Fruit fly (Drosophila melanogaster) whole organism, embryonic: ENCODE results near the gene CG42876.

Source experiments
- CG10366 ChIP-seq: fragments of 200-800 bp; sonication (Bioruptor generic); IDR thresholded peaks from 2 replicates; pipeline ENCODE4 v1.3.6; 2022; ENCODE audit warnings: missing biosample characterization, missing genetic modification characterization
- CG10462 ChIP-seq: fragments of 200-800 bp; sonication (Bioruptor generic); optimal IDR thresholded peaks from 2 replicates; lab custom pipeline; 2016; ENCODE audit warnings: missing biosample characterization, missing genetic modification characterization
- CG11504 ChIP-seq: fragments of 200-800 bp; sonication (Bioruptor generic); optimal IDR thresholded peaks from 3 replicates; lab custom pipeline; 2019; ENCODE audit warnings: missing biosample characterization, mild to moderate bottlenecking, missing genetic modification characterization, moderate library complexity
- CG15269 ChIP-seq: fragments of 200-800 bp; sonication (Bioruptor generic); optimal IDR thresholded peaks from 2 replicates; lab custom pipeline; 2018; ENCODE audit warnings: missing biosample characterization, mild to moderate bottlenecking, missing genetic modification characterization, moderate library complexity
- CG1602 ChIP-seq: fragments of 200-800 bp; sonication (Bioruptor generic); optimal IDR thresholded peaks from 3 replicates; lab custom pipeline; 2016; ENCODE audit warnings: missing biosample characterization, missing genetic modification characterization
- CG17359 ChIP-seq: fragments of 200-800 bp; sonication (Bioruptor generic); optimal IDR thresholded peaks from 3 replicates; lab custom pipeline; 2018; ENCODE audit warnings: missing biosample characterization, mild to moderate bottlenecking, missing genetic modification characterization, moderate library complexity
- CG17802 ChIP-seq: fragments of 200-800 bp; sonication (Bioruptor generic); optimal IDR thresholded peaks from 2 replicates; lab custom pipeline; 2018; ENCODE audit warnings: missing biosample characterization, mild to moderate bottlenecking, missing genetic modification characterization, moderate library complexity
- CG1792 ChIP-seq: fragments of 200-800 bp; sonication (Bioruptor generic); optimal IDR thresholded peaks from 2 replicates; lab custom pipeline; 2016; ENCODE audit warnings: missing biosample characterization, missing genetic modification characterization
- CG18476 ChIP-seq: fragments of 200-800 bp; sonication (Bioruptor generic); optimal IDR thresholded peaks from 2 replicates; lab custom pipeline; 2016; ENCODE audit warnings: missing biosample characterization, mild to moderate bottlenecking, missing genetic modification characterization
- CG18599 ChIP-seq: fragments of 200-800 bp; sonication (Bioruptor generic); optimal IDR thresholded peaks from 3 replicates; lab custom pipeline; 2017; ENCODE audit warnings: missing biosample characterization, missing genetic modification characterization, mild to moderate bottlenecking, moderate library complexity, missing genetic modification reagents
- CG3163 ChIP-seq: fragments of 200-800 bp; sonication (Bioruptor generic); optimal IDR thresholded peaks from 3 replicates; lab custom pipeline; 2016; ENCODE audit warnings: missing biosample characterization, missing genetic modification characterization
- CG32772 ChIP-seq: fragments of 200-800 bp; sonication (Bioruptor generic); IDR thresholded peaks from 2 replicates; pipeline ENCODE4 v1.3.6; 2022; ENCODE audit warnings: missing biosample characterization, missing genetic modification characterization
- CG6654 ChIP-seq: fragments of 200-800 bp; sonication (Bioruptor generic); optimal IDR thresholded peaks from 2 replicates; lab custom pipeline; 2017; ENCODE audit warnings: missing biosample characterization, mild to moderate bottlenecking, missing genetic modification characterization
- CG6765 ChIP-seq: fragments of 200-800 bp; sonication (Bioruptor generic); optimal IDR thresholded peaks from 3 replicates; lab custom pipeline; 2017; ENCODE audit warnings: missing biosample characterization, mild to moderate bottlenecking, missing genetic modification characterization
- CG7271 ChIP-seq: fragments of 200-800 bp; sonication (Bioruptor generic); optimal IDR thresholded peaks from 2 replicates; lab custom pipeline; 2018; ENCODE audit warnings: missing biosample characterization, mild to moderate bottlenecking, missing genetic modification characterization, moderate library complexity
- CG7928 ChIP-seq: fragments of 200-800 bp; sonication (Bioruptor generic); optimal IDR thresholded peaks from 2 replicates; lab custom pipeline; 2017; ENCODE audit warnings: missing biosample characterization, mild to moderate bottlenecking, missing genetic modification characterization
- CG8478 ChIP-seq: fragments of >200 bp; optimal IDR thresholded peaks from 2 replicates; lab custom pipeline; 2018
- D ChIP-seq, 2 experiments: fragments of 200-800 bp in 1 of 2; fragments of >200 bp in 1 of 2; sonication (Bioruptor generic) in 1 of 2; optimal IDR thresholded peaks; 2 replicates in 1 of 2; 3 replicates in 1 of 2; lab custom pipeline; 2017; ENCODE audit warnings: mild to moderate bottlenecking in 1 of 2, missing biosample characterization in 1 of 2, missing genetic modification characterization in 1 of 2, missing genetic modification reagents in 1 of 2
- Eip74EF ChIP-seq, 2 experiments: fragments of 200-800 bp in 1 of 2; fragments of >200 bp in 1 of 2; sonication (Bioruptor generic) in 1 of 2; optimal IDR thresholded peaks; 2 replicates each; lab custom pipeline; 2017 to 2019; ENCODE audit warnings: missing biosample characterization in 2 of 2, missing genetic modification characterization in 2 of 2, mild to moderate bottlenecking in 1 of 2, moderate library complexity in 1 of 2
- Ets65A ChIP-seq: fragments of 200-800 bp; sonication (Bioruptor generic); peaks from one replicate; lab custom pipeline; 2016; ENCODE audit warnings: missing biosample characterization, missing genetic modification characterization
- Hr78 ChIP-seq, 2 experiments: fragments of 200-800 bp in 1 of 2; fragments of >200 bp in 1 of 2; sonication (Bioruptor generic) in 1 of 2; optimal IDR thresholded peaks; 2 replicates each; lab custom pipeline; 2017 to 2019; ENCODE audit warnings: missing biosample characterization in 2 of 2, missing genetic modification characterization in 2 of 2, mild to moderate bottlenecking in 1 of 2, moderate library complexity in 1 of 2
- Med ChIP-seq: fragments of 200-800 bp; sonication (Bioruptor generic); peaks from one replicate; lab custom pipeline; 2016; ENCODE audit warnings: missing biosample characterization, missing genetic modification characterization, mild to moderate bottlenecking, inconsistent platforms, moderate library complexity
- Neu2 ChIP-seq: fragments of 200-800 bp; sonication (Bioruptor generic); optimal IDR thresholded peaks from 3 replicates; lab custom pipeline; 2016; ENCODE audit warnings: missing biosample characterization, missing genetic modification characterization, borderline replicate concordance
- NfI ChIP-seq: fragments of 200-800 bp; sonication (Bioruptor generic); optimal IDR thresholded peaks from 3 replicates; lab custom pipeline; 2018; ENCODE audit warnings: missing biosample characterization, mild to moderate bottlenecking, missing genetic modification characterization, moderate library complexity
- Ravus ChIP-seq: fragments of 200-800 bp; sonication (Bioruptor generic); IDR thresholded peaks from 2 replicates; pipeline ENCODE4 v1.3.6; 2022; ENCODE audit warnings: missing biosample characterization, missing genetic modification characterization
- Rfx ChIP-seq: fragments of 200-800 bp; sonication (Bioruptor generic); IDR thresholded peaks from 2 replicates; pipeline ENCODE4 v1.3.6; 2022; ENCODE audit warnings: missing biosample characterization, missing genetic modification characterization
- Stat92E ChIP-seq, 3 experiments: fragments of >200 bp in 2 of 3; fragments of 200-800 bp in 1 of 3; sonication (Bioruptor generic) in 1 of 3; optimal IDR thresholded peaks; 2 replicates each; lab custom pipeline; 2017 to 2019; ENCODE audit warnings: missing biosample characterization in 3 of 3, missing genetic modification characterization in 3 of 3, mild to moderate bottlenecking in 1 of 3, moderate library complexity in 1 of 3
- TFAM ChIP-seq: fragments of 200-800 bp; sonication (Bioruptor generic); optimal IDR thresholded peaks from 2 replicates; lab custom pipeline; 2017; ENCODE audit warnings: missing biosample characterization, missing genetic modification characterization, inconsistent platforms
- abd-A ChIP-seq: fragments of 200-800 bp; sonication (Bioruptor generic); optimal IDR thresholded peaks from 3 replicates; lab custom pipeline; 2019; ENCODE audit warnings: missing biosample characterization, mild to moderate bottlenecking, missing genetic modification characterization, moderate library complexity
- ato ChIP-seq: fragments of 200-800 bp; sonication (Bioruptor generic); IDR thresholded peaks from 2 replicates; pipeline ENCODE4 v1.3.6; 2022; ENCODE audit warnings: missing biosample characterization, missing genetic modification characterization; ENCODE audit not compliant: partially characterized antibody
- cato ChIP-seq: fragments of 200-800 bp; sonication (Bioruptor generic); optimal IDR thresholded peaks from 2 replicates; lab custom pipeline; 2016; ENCODE audit warnings: missing biosample characterization, missing genetic modification characterization, borderline replicate concordance
- fd3F ChIP-seq: fragments of 200-800 bp; sonication (Bioruptor generic); optimal IDR thresholded peaks from 2 replicates; lab custom pipeline; 2018; ENCODE audit warnings: missing biosample characterization, mild to moderate bottlenecking, missing genetic modification characterization, moderate library complexity
- fru ChIP-seq: fragments of >200 bp; optimal IDR thresholded peaks from 2 replicates; lab custom pipeline; 2017
- gcm ChIP-seq: fragments of 200-800 bp; sonication (Bioruptor generic); optimal IDR thresholded peaks from 2 replicates; lab custom pipeline; 2019; ENCODE audit warnings: missing biosample characterization, mild to moderate bottlenecking, missing genetic modification characterization, moderate library complexity
- ham ChIP-seq: fragments of 200-800 bp; sonication (Bioruptor generic); IDR thresholded peaks from 2 replicates; pipeline ENCODE4 v1.3.6; 2022; ENCODE audit warnings: missing biosample characterization, missing genetic modification characterization
- hth ChIP-seq: fragments of >200 bp; optimal IDR thresholded peaks from 2 replicates; lab custom pipeline; 2017; ENCODE audit warnings: inconsistent platforms
- kni ChIP-seq: fragments of 200-800 bp; sonication (Bioruptor generic); optimal IDR thresholded peaks from 3 replicates; lab custom pipeline; 2017; ENCODE audit warnings: mild to moderate bottlenecking, missing biosample characterization, missing genetic modification reagents, missing genetic modification characterization
- mam ChIP-seq: fragments of 200-800 bp; sonication (Bioruptor generic); optimal IDR thresholded peaks from 3 replicates; lab custom pipeline; 2016; ENCODE audit warnings: missing biosample characterization, missing genetic modification characterization
- nmo ChIP-seq: fragments of 200-800 bp; sonication (Bioruptor generic); optimal IDR thresholded peaks from 2 replicates; lab custom pipeline; 2018; ENCODE audit warnings: missing biosample characterization, mild to moderate bottlenecking, missing genetic modification characterization, moderate library complexity
- pnt ChIP-seq: fragments of 200-800 bp; sonication (Bioruptor generic); optimal IDR thresholded peaks from 3 replicates; lab custom pipeline; 2016; ENCODE audit warnings: missing biosample characterization, missing genetic modification characterization
- pum ChIP-seq: fragments of 200-800 bp; sonication (Bioruptor generic); optimal IDR thresholded peaks from 2 replicates; lab custom pipeline; 2016; ENCODE audit warnings: missing biosample characterization, missing genetic modification characterization
- scrt ChIP-seq: fragments of 200-800 bp; sonication (Bioruptor generic); optimal IDR thresholded peaks from 2 replicates; lab custom pipeline; 2018; ENCODE audit warnings: missing biosample characterization, mild to moderate bottlenecking, missing genetic modification characterization, moderate library complexity
- sisA ChIP-seq: fragments of 200-800 bp; sonication (Bioruptor generic); IDR thresholded peaks from 2 replicates; pipeline ENCODE4 v1.3.6; 2022; ENCODE audit warnings: missing biosample characterization, missing genetic modification characterization
- sna ChIP-seq: fragments of 200-800 bp; sonication (Bioruptor generic); IDR thresholded peaks from 2 replicates; pipeline ENCODE4 v1.3.6; 2022; ENCODE audit warnings: missing biosample characterization, missing genetic modification characterization; ENCODE audit not compliant: partially characterized antibody
- tna ChIP-seq: fragments of 200-800 bp; sonication (Bioruptor generic); IDR thresholded peaks from 2 replicates; pipeline ENCODE4 v1.3.6; 2022; ENCODE audit warnings: missing biosample characterization, missing genetic modification characterization; ENCODE audit not compliant: partially characterized antibody
- wdn ChIP-seq: fragments of 200-800 bp; sonication (Bioruptor generic); IDR thresholded peaks from 2 replicates; pipeline ENCODE4 v1.3.6; 2022; ENCODE audit warnings: missing biosample characterization, missing genetic modification characterization
- wor ChIP-seq: fragments of 200-800 bp; sonication (Bioruptor generic); IDR thresholded peaks from 2 replicates; pipeline ENCODE4 v1.3.6; 2022; ENCODE audit warnings: missing biosample characterization, missing genetic modification characterization

CG42876 gene

DNA sequence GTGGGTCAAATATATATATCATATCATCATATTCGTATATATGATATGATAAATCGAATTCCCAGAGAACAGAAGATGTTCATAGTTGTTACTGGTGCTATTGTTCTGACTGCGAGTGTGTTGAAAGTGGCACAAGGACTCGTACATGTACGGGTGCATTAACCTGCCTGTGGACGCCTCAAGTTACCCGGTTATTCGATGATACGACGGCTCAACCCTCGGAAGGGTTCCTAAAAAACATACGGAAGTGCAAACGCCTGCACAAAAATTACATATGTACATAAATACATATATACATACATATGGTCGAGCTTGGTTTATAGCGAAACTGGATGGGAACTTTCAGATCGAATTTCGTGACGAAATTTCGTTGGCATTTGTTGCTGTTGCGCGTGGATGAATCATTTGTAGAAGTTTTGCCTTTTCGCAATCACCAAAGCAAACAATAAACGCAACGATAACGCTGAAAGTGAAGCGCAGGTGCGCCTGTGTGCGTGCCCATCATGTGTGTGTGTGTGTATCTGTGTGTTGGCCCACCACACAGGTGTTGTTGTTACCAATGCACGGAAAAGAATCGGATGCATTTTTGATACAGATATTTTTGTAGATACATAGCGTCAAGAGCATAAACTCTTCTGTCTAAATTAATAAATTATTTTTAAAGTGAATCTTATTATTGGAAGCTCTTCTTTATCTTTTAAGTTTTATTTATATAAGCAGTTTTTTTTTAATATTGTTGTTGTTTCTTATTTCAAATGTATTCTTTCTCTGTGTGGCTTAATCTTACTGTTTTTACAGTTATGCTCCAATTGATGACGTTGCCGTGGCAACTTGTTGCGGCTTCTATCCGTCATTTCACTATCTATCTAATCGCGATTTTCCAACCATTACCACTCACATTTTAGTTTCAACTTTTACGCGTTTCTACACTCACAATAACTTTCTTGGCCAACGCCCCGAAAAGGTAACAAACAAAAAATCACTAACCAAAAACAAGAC lies 50.2 kb downstream of the CG42876 start (continued):
- TF ChIP-seq scrt (no peak), Ets65A (GFP tag; lab: Kevin White, UChicago) (peak; percentile 88), ham (GFP tag; lab: Robert Waterston, UW) (no peak), CG1602 (GFP tag; lab: Kevin White, UChicago) (peak; percentile 64), CG1792 (GFP tag; lab: Kevin White, UChicago) (peak; percentile 36), CG18599 (GFP tag; lab: Kevin White, UChicago) (peak; percentile 71), kni (GFP tag; lab: Kevin White, UChicago) (peak; percentile 81), Rfx (peak; percentile 64; the same call in 1 of the 2 replicates), cato (GFP tag; lab: Kevin White, UChicago) (peak; percentile 60), Ravus (GFP tag; lab: Robert Waterston, UW) (no peak), CG32772 (GFP tag; lab: Robert Waterston, UW) (peak; percentile 80), CG6765 (GFP tag; lab: Kevin White, UChicago) (peak; percentile 27), pnt (no peak), CG15269 (tag; lab: Kevin White, UChicago) (peak; percentile 83), D (optimal IDR thresholded peaks at IDR 0.05; lab: Kevin White, UChicago) (no peak), D (GFP tag; optimal IDR thresholded peaks at IDR 0.05; lab: Kevin White, UChicago) (peak; percentile 72), CG18476 (GFP tag; lab: Kevin White, UChicago) (peak; percentile 51), CG10366 (GFP tag; lab: Robert Waterston, UW) (peak; percentile 87), fd3F (GFP tag; lab: Kevin White, UChicago) (peak; percentile 43), abd-A (no peak), CG7271 (tag; lab: Kevin White, UChicago) (peak; percentile 1), mam (no peak), CG8478 (lab: Kevin White, UChicago) (no peak), ato (GFP tag; lab: Robert Waterston, UW) (no peak), sisA (peak; percentile 81), Neu2 (GFP tag; lab: Kevin White, UChicago) (no peak), CG10462 (GFP tag; lab: Kevin White, UChicago) (peak; percentile 24), CG17359 (tag; lab: Kevin White, UChicago) (peak; percentile 86), Eip74EF (GFP tag; optimal IDR thresholded peaks at IDR 0.05; lab: Kevin White, UChicago) (peak in 1 of 2 experiments; percentile 41), nmo (GFP tag; lab: Kevin White, UChicago) (peak; percentile 81), CG7928 (no peak), wor (GFP tag; lab: Robert Waterston, UW) (peak; percentile 84), gcm (GFP tag; lab: Kevin White, UChicago) (peak; percentile 76), tna (no peak), Med (GFP tag; lab: Kevin White, UChicago) (peak; percentile 76), wdn (GFP tag; lab: Robert Waterston, UW) (no peak), pum (GFP tag; lab: Kevin White, UChicago) (no peak), CG3163 (no peak), Hr78 (GFP tag; optimal IDR thresholded peaks at IDR 0.05; lab: Kevin White, UChicago) (no peak), NfI (GFP tag; lab: Kevin White, UChicago) (peak; percentile 44), sna (GFP tag; lab: Robert Waterston, UW) (no peak), Stat92E (GFP tag; optimal IDR thresholded peaks at IDR 0.05; lab: Kevin White, UChicago) (no peak), TFAM (no peak), CG17802 (tag; lab: Kevin White, UChicago) (peak; percentile 13), fru (lab: Kevin White, UChicago) (no peak), CG11504 (tag; lab: Kevin White, UChicago) (peak; percentile 87), hth (lab: Kevin White, UChicago) (no peak), CG6654 (GFP tag; lab: Kevin White, UChicago) (no peak)
